Worm (Caenorhabditis elegans): ENCODE results near the gene wdr-37.

wdr-37 gene

ce11 chrIII:5563680-5564079 lies 36.2 kb downstream of the wdr-37 start:
- TF ChIP-seq madf-9 (GFP tag; conservative IDR thresholded peaks at IDR 0.05) (no peak), mxl-3 (GFP tag; optimal IDR thresholded peaks at IDR 0.05) (peak; percentile 31), F10B5.3 (tag; optimal IDR thresholded peaks at IDR 0.05) (no peak), saeg-2 (GFP tag; IDR thresholded peaks at IDR 0.05) (no peak), ama-1 (optimal IDR thresholded peaks at IDR 0.05) (no peak), set-16 (GFP tag; IDR thresholded peaks at IDR 0.05) (peak; percentile 20; the same call in 1 of the 2 replicates), F49E8.2 (tag; optimal IDR thresholded peaks at IDR 0.05; ENCODE audit: borderline replicate concordance) (no peak), dmd-6 (GFP tag; IDR thresholded peaks at IDR 0.05) (no peak), D1046.2 (GFP tag; IDR thresholded peaks at IDR 0.05) (no peak), ctbp-1 (GFP tag; IDR thresholded peaks at IDR 0.05) (no peak), pha-4 (GFP tag; IDR thresholded peaks at IDR 0.05) (no peak), pha-4 (tag; optimal IDR thresholded peaks at IDR 0.05) (no peak), lin-38 (GFP tag; IDR thresholded peaks at IDR 0.05) (no peak), zip-11 (GFP tag; IDR thresholded peaks at IDR 0.05) (no peak), ZK546.5 (tag; optimal IDR thresholded peaks at IDR 0.05) (no peak), nhr-6 (tag; optimal IDR thresholded peaks at IDR 0.05) (no peak), Y105C5A.15 (GFP tag; IDR thresholded peaks at IDR 0.05) (no peak), lim-7 (GFP tag; IDR thresholded peaks at IDR 0.05) (no peak), ztf-11 (tag; optimal IDR thresholded peaks at IDR 0.05) (no peak), fkh-10 (GFP tag; optimal IDR thresholded peaks at IDR 0.05) (no peak), daf-16 (GFP tag; optimal IDR thresholded peaks at IDR 0.05) (peak in 1 of 2 experiments; percentile 15), daf-16 (tag; optimal IDR thresholded peaks at IDR 0.05) (no peak), jun-1 (tag; optimal IDR thresholded peaks at IDR 0.05) (no peak), spr-1 (tag; optimal IDR thresholded peaks at IDR 0.05) (no peak), dmd-8 (GFP tag; IDR thresholded peaks at IDR 0.05) (no peak), tra-1 (GFP tag; IDR thresholded peaks at IDR 0.05) (no peak), dve-1 (tag; optimal IDR thresholded peaks at IDR 0.05; ENCODE audit: insufficient read depth) (no peak), gei-8 (GFP tag; optimal IDR thresholded peaks at IDR 0.05) (no peak), nhr-77 (tag; optimal IDR thresholded peaks at IDR 0.05) (no peak), skn-1 (tag; optimal IDR thresholded peaks at IDR 0.05) (no peak), snpc-4 (tag; optimal IDR thresholded peaks at IDR 0.05) (no peak), unc-62 (GFP tag; optimal IDR thresholded peaks at IDR 0.05 in 1 of 2) (peak in 1 of 2 experiments; percentile 6), unc-62 (tag; optimal IDR thresholded peaks at IDR 0.05) (no peak), cey-2 (tag; optimal IDR thresholded peaks at IDR 0.05; ENCODE audit: borderline replicate concordance, insufficient read depth) (no peak), daf-19 (GFP tag; conservative IDR thresholded peaks at IDR 0.05) (no peak), ceh-20 (GFP tag; IDR thresholded peaks at IDR 0.05) (no peak), spr-3 (GFP tag; optimal IDR thresholded peaks at IDR 0.05) (no peak), aha-1 (tag) (no peak), mes-2 (tag; optimal IDR thresholded peaks at IDR 0.05; ENCODE audit: poor library complexity, severe bottlenecking) (no peak), hlh-11 (tag; optimal IDR thresholded peaks at IDR 0.05) (peak; percentile 52), T20F7.1 (GFP tag; optimal IDR thresholded peaks at IDR 0.05) (no peak), ceh-28 (tag; optimal IDR thresholded peaks at IDR 0.05) (no peak), nhr-10 (tag; optimal IDR thresholded peaks at IDR 0.05) (no peak), egl-27 (tag; optimal IDR thresholded peaks at IDR 0.05) (no peak), nhr-28 (tag; optimal IDR thresholded peaks at IDR 0.05) (peak; percentile 5), nhr-11 (tag; optimal IDR thresholded peaks at IDR 0.05) (peak; percentile 50), fos-1 (tag; optimal IDR thresholded peaks at IDR 0.05) (no peak), Y48G9A.11 (GFP tag; IDR thresholded peaks at IDR 0.05) (no peak), hmg-1.1 (GFP tag; IDR thresholded peaks at IDR 0.05) (no peak), vab-7 (GFP tag; IDR thresholded peaks at IDR 0.05) (no peak)
